Fruit fly (Drosophila melanogaster) whole organism, embryonic: Measurements from ENCODE around the gene CG43322.
A peak's percentile ranks its signal among the peaks of the same experiment; 100 is the strongest.

Source experiments
- Antp ChIP-seq: fragments of 200-800 bp; sonication (Bioruptor generic); optimal IDR thresholded peaks from 3 replicates; lab custom pipeline; 2016; ENCODE audit warnings: missing biosample characterization, missing genetic modification characterization
- CG10431 ChIP-seq: fragments of 200-800 bp; sonication (Bioruptor generic); optimal IDR thresholded peaks from 3 replicates; lab custom pipeline; 2018; ENCODE audit warnings: missing biosample characterization, mild to moderate bottlenecking, missing genetic modification characterization
- CG11695 ChIP-seq: fragments of 200-800 bp; sonication (Bioruptor generic); IDR thresholded peaks from 3 replicates; pipeline ENCODE4 v1.3.6; 2022; ENCODE audit warnings: missing biosample characterization, missing genetic modification characterization
- CG12219 ChIP-seq: fragments of 200-800 bp; sonication (Bioruptor generic); optimal IDR thresholded peaks from 3 replicates; lab custom pipeline; 2018; ENCODE audit warnings: missing biosample characterization, mild to moderate bottlenecking, missing genetic modification characterization
- CG12299 ChIP-seq: fragments of 200-800 bp; sonication (Bioruptor generic); optimal IDR thresholded peaks from 2 replicates; lab custom pipeline; 2018; ENCODE audit warnings: missing biosample characterization, mild to moderate bottlenecking, missing genetic modification characterization
- CG14860 ChIP-seq: fragments of 200-800 bp; sonication (Bioruptor generic); IDR thresholded peaks from 3 replicates; pipeline ENCODE4 v1.3.6; 2022; ENCODE audit warnings: missing biosample characterization, missing genetic modification characterization; ENCODE audit not compliant: partially characterized antibody
- CG1647 ChIP-seq: fragments of 200-800 bp; sonication (Bioruptor generic); optimal IDR thresholded peaks from 3 replicates; lab custom pipeline; 2016; ENCODE audit warnings: missing biosample characterization, missing genetic modification characterization
- CG17802 ChIP-seq: fragments of 200-800 bp; sonication (Bioruptor generic); optimal IDR thresholded peaks from 2 replicates; lab custom pipeline; 2018; ENCODE audit warnings: missing biosample characterization, mild to moderate bottlenecking, missing genetic modification characterization, moderate library complexity
- CG1792 ChIP-seq: fragments of 200-800 bp; sonication (Bioruptor generic); optimal IDR thresholded peaks from 2 replicates; lab custom pipeline; 2016; ENCODE audit warnings: missing biosample characterization, missing genetic modification characterization
- CG2116 ChIP-seq: fragments of 200-800 bp; sonication (Bioruptor generic); optimal IDR thresholded peaks from 3 replicates; lab custom pipeline; 2018; ENCODE audit warnings: missing biosample characterization, mild to moderate bottlenecking, missing genetic modification characterization
- CG2712 ChIP-seq: fragments of 200-800 bp; optimal IDR thresholded peaks from 3 replicates; lab custom pipeline; 2019; ENCODE audit warnings: missing biosample characterization, mild to moderate bottlenecking, missing genetic modification characterization, moderate library complexity
- CG33557 ChIP-seq: fragments of 200-800 bp; sonication (Bioruptor generic); optimal IDR thresholded peaks from 2 replicates; lab custom pipeline; 2019; ENCODE audit warnings: missing biosample characterization, mild to moderate bottlenecking, missing genetic modification characterization, moderate library complexity
- CG4282 ChIP-seq: fragments of 200-800 bp; sonication (Bioruptor generic); optimal IDR thresholded peaks from 2 replicates; lab custom pipeline; 2016; ENCODE audit warnings: missing biosample characterization, missing genetic modification characterization
- CG4424 ChIP-seq: fragments of 200-800 bp; sonication (Bioruptor generic); optimal IDR thresholded peaks from 3 replicates; lab custom pipeline; 2016; ENCODE audit warnings: missing biosample characterization, missing genetic modification characterization
- CG4854 ChIP-seq: fragments of 200-800 bp; sonication (Bioruptor generic); optimal IDR thresholded peaks from 2 replicates; lab custom pipeline; 2016; ENCODE audit warnings: missing biosample characterization, missing genetic modification characterization, inconsistent platforms
- CG5953 ChIP-seq: fragments of 200-800 bp; sonication (Bioruptor generic); IDR thresholded peaks from 2 replicates; pipeline ENCODE4 v1.3.6; 2022; ENCODE audit warnings: missing biosample characterization, missing genetic modification characterization
- CG7928 ChIP-seq: fragments of 200-800 bp; sonication (Bioruptor generic); optimal IDR thresholded peaks from 2 replicates; lab custom pipeline; 2017; ENCODE audit warnings: missing biosample characterization, mild to moderate bottlenecking, missing genetic modification characterization
- CG9727 ChIP-seq: fragments of 200-800 bp; sonication (Bioruptor generic); optimal IDR thresholded peaks from 3 replicates; lab custom pipeline; 2017; ENCODE audit warnings: missing biosample characterization, mild to moderate bottlenecking, missing genetic modification characterization
- CG9932 ChIP-seq: fragments of 200-800 bp; sonication (Bioruptor generic); IDR thresholded peaks from 2 replicates; pipeline ENCODE4 v1.3.6; 2022; ENCODE audit warnings: missing biosample characterization, missing genetic modification characterization
- D19A ChIP-seq: fragments of 200-800 bp; optimal IDR thresholded peaks from 3 replicates; lab custom pipeline; 2019; ENCODE audit warnings: missing biosample characterization, mild to moderate bottlenecking, missing genetic modification characterization, moderate library complexity
- Fer2 ChIP-seq: fragments of 200-800 bp; sonication (Bioruptor generic); optimal IDR thresholded peaks from 2 replicates; lab custom pipeline; 2018; ENCODE audit warnings: missing biosample characterization, mild to moderate bottlenecking, missing genetic modification characterization, moderate library complexity
- Fer3 ChIP-seq: fragments of 200-800 bp; sonication (Bioruptor generic); optimal IDR thresholded peaks from 2 replicates; lab custom pipeline; 2018; ENCODE audit warnings: missing biosample characterization, mild to moderate bottlenecking, missing genetic modification characterization, moderate library complexity
- HLH4C ChIP-seq: fragments of 200-800 bp; sonication (Bioruptor generic); IDR thresholded peaks from 3 replicates; pipeline ENCODE4 v1.3.6; 2022; ENCODE audit warnings: missing biosample characterization, missing genetic modification characterization; ENCODE audit not compliant: partially characterized antibody
- HLHmδ ChIP-seq: fragments of 200-800 bp; sonication (Bioruptor generic); optimal IDR thresholded peaks from 2 replicates; lab custom pipeline; 2018; ENCODE audit warnings: missing biosample characterization, mild to moderate bottlenecking, missing genetic modification characterization, moderate library complexity
- Kr ChIP-seq: fragments of 200-800 bp; sonication (Bioruptor generic); optimal IDR thresholded peaks from 2 replicates; lab custom pipeline; 2017; ENCODE audit warnings: missing biosample characterization, mild to moderate bottlenecking, missing genetic modification characterization
- Lim3 ChIP-seq: fragments of 200-800 bp; sonication (Bioruptor generic); IDR thresholded peaks from 2 replicates; pipeline ENCODE4 v1.3.6; 2022; ENCODE audit warnings: missing biosample characterization, missing genetic modification characterization
- Xbp1 ChIP-seq: fragments of 200-800 bp; sonication (Bioruptor generic); optimal IDR thresholded peaks from 3 replicates; lab custom pipeline; 2016; ENCODE audit warnings: missing biosample characterization, mild to moderate bottlenecking, missing genetic modification characterization
- al ChIP-seq: fragments of 200-800 bp; sonication (Bioruptor generic); IDR thresholded peaks from 2 replicates; pipeline ENCODE4 v1.3.6; 2022; ENCODE audit warnings: missing biosample characterization, missing genetic modification characterization
- bcd ChIP-seq: fragments of 200-800 bp; sonication (Bioruptor generic); optimal IDR thresholded peaks from 2 replicates; lab custom pipeline; 2017; ENCODE audit warnings: missing biosample characterization, mild to moderate bottlenecking, missing genetic modification characterization
- bowl ChIP-seq: fragments of 200-800 bp; sonication (Bioruptor generic); IDR thresholded peaks from 2 replicates; pipeline ENCODE4 v1.3.6; 2022; ENCODE audit warnings: missing biosample characterization, missing genetic modification characterization
- chm ChIP-seq: fragments of 200-800 bp; sonication (Bioruptor generic); IDR thresholded peaks from 2 replicates; pipeline ENCODE4 v1.3.6; 2022; ENCODE audit warnings: missing biosample characterization, missing genetic modification characterization
- en ChIP-seq: fragments of 200-800 bp; sonication (Bioruptor generic); optimal IDR thresholded peaks from 2 replicates; lab custom pipeline; 2016; ENCODE audit warnings: missing biosample characterization, missing genetic modification characterization
- fd3F ChIP-seq: fragments of 200-800 bp; sonication (Bioruptor generic); optimal IDR thresholded peaks from 2 replicates; lab custom pipeline; 2018; ENCODE audit warnings: missing biosample characterization, mild to moderate bottlenecking, missing genetic modification characterization, moderate library complexity
- ftz-f1 ChIP-seq: fragments of 200-800 bp; sonication (Bioruptor generic); optimal IDR thresholded peaks from 2 replicates; lab custom pipeline; 2016; ENCODE audit warnings: missing biosample characterization, missing genetic modification characterization
- gsb-n ChIP-seq: fragments of 200-800 bp; sonication (Bioruptor generic); optimal IDR thresholded peaks from 3 replicates; lab custom pipeline; 2018; ENCODE audit warnings: missing biosample characterization, mild to moderate bottlenecking, missing genetic modification characterization
- her ChIP-seq: fragments of 200-800 bp; sonication (Bioruptor generic); optimal IDR thresholded peaks from 2 replicates; lab custom pipeline; 2016; ENCODE audit warnings: missing biosample characterization, missing genetic modification characterization
- jigr1 ChIP-seq: fragments of 200-800 bp; sonication (Bioruptor generic); IDR thresholded peaks from 3 replicates; pipeline ENCODE4 v1.3.6; 2022; ENCODE audit warnings: missing biosample characterization, missing genetic modification characterization
- pho ChIP-seq: fragments of 200-800 bp; sonication (Bioruptor generic); optimal IDR thresholded peaks from 2 replicates; lab custom pipeline; 2016; ENCODE audit warnings: missing biosample characterization, missing genetic modification characterization
- ranshi ChIP-seq: fragments of 200-800 bp; sonication (Bioruptor generic); IDR thresholded peaks from 2 replicates; pipeline ENCODE4 v1.3.6; 2022; ENCODE audit warnings: missing biosample characterization, missing genetic modification characterization
- slbo ChIP-seq: fragments of 200-800 bp; sonication (Bioruptor generic); IDR thresholded peaks from 2 replicates; pipeline ENCODE4 v1.3.6; 2022; ENCODE audit warnings: missing biosample characterization, missing genetic modification characterization
- sqz ChIP-seq: fragments of 200-800 bp; sonication (Bioruptor generic); optimal IDR thresholded peaks from 3 replicates; lab custom pipeline; 2018; ENCODE audit warnings: missing biosample characterization, mild to moderate bottlenecking, missing genetic modification characterization
- tin ChIP-seq: fragments of 200-800 bp; sonication (Bioruptor generic); optimal IDR thresholded peaks from 3 replicates; lab custom pipeline; 2016; ENCODE audit warnings: missing biosample characterization, missing genetic modification characterization
- trh ChIP-seq: fragments of 200-800 bp; sonication (Bioruptor generic); optimal IDR thresholded peaks from 2 replicates; lab custom pipeline; 2016; ENCODE audit warnings: missing biosample characterization, missing genetic modification characterization
- usp ChIP-seq: fragments of >200 bp; optimal IDR thresholded peaks from 2 replicates; lab custom pipeline; 2017; ENCODE audit warnings: missing biosample characterization, missing genetic modification characterization
- zfh2 ChIP-seq: fragments of 200-800 bp; sonication (Bioruptor generic); optimal IDR thresholded peaks from 2 replicates; lab custom pipeline; 2016; ENCODE audit warnings: missing biosample characterization, missing genetic modification characterization

Gene CG43322

dm6 chr2L:6968013-6968517, 45.1 kb upstream of the CG43322 start (continued):
- TF ChIP-seq slbo (GFP tag; lab: Robert Waterston, UW) (peak; percentile 54), CG12219 (peak; percentile 18), bcd (GFP tag; lab: Kevin White, UChicago) (no peak), CG4854 (peak; percentile 30), Kr (GFP tag; lab: Kevin White, UChicago) (no peak), Xbp1 (GFP tag; lab: Kevin White, UChicago) (peak; percentile 49), al (GFP tag; lab: Robert Waterston, UW) (0 out of 2 replicates have a peak, but pooled peaks have one; percentile 4), CG10431 (GFP tag; lab: Kevin White, UChicago) (no peak), CG5953 (GFP tag; lab: Robert Waterston, UW) (peak; percentile 64), CG1647 (GFP tag; lab: Kevin White, UChicago) (peak; percentile 69), zfh2 (GFP tag; lab: Kevin White, UChicago) (peak; percentile 45), pho (GFP tag; lab: Kevin White, UChicago) (peak; percentile 29), Fer2 (tag; lab: Kevin White, UChicago) (no peak), CG4282 (GFP tag; lab: Kevin White, UChicago) (peak; percentile 2), HLHmδ (GFP tag; lab: Kevin White, UChicago) (no peak), tin (GFP tag; lab: Kevin White, UChicago) (peak; percentile 38), CG12299 (tag; lab: Kevin White, UChicago) (peak; percentile 33), CG4424 (GFP tag; lab: Kevin White, UChicago) (peak; percentile 41), CG17802 (no peak), Fer3 (peak; percentile 29), CG14860 (GFP tag; lab: Robert Waterston, UW) (peak; percentile 59), gsb-n (tag; lab: Kevin White, UChicago) (peak; percentile 15), D19A (peak; percentile 32), CG33557 (GFP tag; lab: Kevin White, UChicago) (no peak), her (GFP tag; lab: Kevin White, UChicago) (peak; percentile 66), CG9932 (GFP tag; lab: Robert Waterston, UW) (peak; percentile 59), usp (GFP tag; lab: Kevin White, UChicago) (no peak), trh (GFP tag; lab: Kevin White, UChicago) (no peak), bowl (peak; percentile 21; the same call in 1 of the 2 replicates), chm (GFP tag; lab: Robert Waterston, UW) (0 out of 2 replicates have a peak, but pooled peaks have one; percentile 18), CG2116 (GFP tag; lab: Kevin White, UChicago) (peak; percentile 92), sqz (GFP tag; lab: Kevin White, UChicago) (no peak), ranshi (GFP tag; lab: Robert Waterston, UW) (peak; percentile 62), Antp (peak; percentile 56), CG7928 (GFP tag; lab: Kevin White, UChicago) (peak; percentile 86), Lim3 (GFP tag; lab: Robert Waterston, UW) (no peak), en (peak; percentile 55), CG9727 (GFP tag; lab: Kevin White, UChicago) (peak; percentile 46), ftz-f1 (GFP tag; lab: Kevin White, UChicago) (no peak), CG2712 (tag; lab: Kevin White, UChicago) (peak; percentile 40), HLH4C (GFP tag; lab: Robert Waterston, UW) (peak; percentile 6), fd3F (GFP tag; lab: Kevin White, UChicago) (no peak), CG11695 (GFP tag; lab: Robert Waterston, UW) (peak; percentile 53; the same call in 1 of the 3 replicates), CG1792 (GFP tag; lab: Kevin White, UChicago) (peak; percentile 35), jigr1 (GFP tag; lab: Robert Waterston, UW) (no peak)
